Worm (Caenorhabditis elegans): ENCODE results near the gene slrp-1.
A peak's percentile ranks its signal among the peaks of the same experiment; 100 is the strongest.

The slrp-1 gene

ce11 chrV:13536058-13536579 is 29.5 kb upstream of the slrp-1 start, which contains the start of gene frpr-5:
Gene frpr-5 (minus strand): TSS chrV:13536108.
- TF ChIP-seq xbp-1 (tag; optimal IDR thresholded peaks at IDR 0.05) (no peak), sup-37 (GFP tag; optimal IDR thresholded peaks at IDR 0.05) (no peak), tbx-2 (tag; optimal IDR thresholded peaks at IDR 0.05) (peak; percentile 59), nhr-19 (GFP tag; conservative IDR thresholded peaks at IDR 0.05) (no peak), lin-14 (GFP tag; optimal IDR thresholded peaks at IDR 0.05) (peak; percentile 16)

DNA sequence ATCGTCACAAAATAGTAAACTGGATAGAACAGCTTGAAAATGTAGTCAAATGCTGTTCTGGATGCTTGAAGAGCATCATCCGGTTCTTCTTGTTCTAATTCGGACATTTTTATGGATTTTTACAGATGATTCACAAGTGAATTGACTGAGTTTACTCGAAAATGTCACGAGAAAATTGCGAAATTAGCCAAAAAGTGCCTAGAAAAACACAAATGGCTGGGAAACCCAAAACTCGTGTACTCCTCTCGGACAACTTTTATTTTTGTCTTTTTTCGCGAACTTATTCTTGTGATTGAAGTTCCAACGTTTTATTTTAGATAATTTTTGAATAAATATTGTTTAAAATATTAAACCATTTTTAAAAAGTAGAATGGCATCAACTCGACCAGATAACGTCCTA is 14.1 kb upstream of the slrp-1 start, which contains the start of the genes C56A3.4 and C56A3.5:
TSS of gene C56A3.4 (minus strand) at position 154 of the 400 bp plus-strand sequence.
TSS of gene C56A3.5 (plus strand) at position 367 of the 400 bp plus-strand sequence.
- TF ChIP-seq mep-1 (tag; optimal IDR thresholded peaks at IDR 0.05) (peak; percentile 56), nhr-28 (tag; optimal IDR thresholded peaks at IDR 0.05) (no peak), sup-37 (GFP tag; optimal IDR thresholded peaks at IDR 0.05) (no peak), irx-1 (tag; optimal IDR thresholded peaks at IDR 0.05) (peak; percentile 80), grh-1 (GFP tag; IDR thresholded peaks at IDR 0.05) (no peak), dsc-1 (tag; optimal IDR thresholded peaks at IDR 0.05) (peak; percentile 55), unc-130 (tag; optimal IDR thresholded peaks at IDR 0.05) (no peak), swsn-7 (tag; optimal IDR thresholded peaks at IDR 0.05) (peak; percentile 50), unc-98 (GFP tag; IDR thresholded peaks at IDR 0.05) (peak; percentile 24; the same call in 1 of the 2 replicates), lin-13 (GFP tag; optimal IDR thresholded peaks at IDR 0.05) (peak; percentile 15), ets-5 (GFP tag; IDR thresholded peaks at IDR 0.05) (no peak), pqm-1 (tag; optimal IDR thresholded peaks at IDR 0.05) (no peak), egl-27 (tag; optimal IDR thresholded peaks at IDR 0.05) (no peak), lin-14 (GFP tag; optimal IDR thresholded peaks at IDR 0.05) (peak; percentile 70), aha-1 (tag; optimal IDR thresholded peaks at IDR 0.05) (no peak), tbx-2 (tag; optimal IDR thresholded peaks at IDR 0.05) (peak; percentile 62), nhr-71 (tag; optimal IDR thresholded peaks at IDR 0.05) (peak; percentile 74), unc-62 (GFP tag; optimal IDR thresholded peaks at IDR 0.05) (no peak), nhr-76 (tag; optimal IDR thresholded peaks at IDR 0.05) (no peak), unc-30 (tag; optimal IDR thresholded peaks at IDR 0.05) (no peak), snpc-4 (tag; optimal IDR thresholded peaks at IDR 0.05) (peak; percentile 49), hlh-4 (tag; optimal IDR thresholded peaks at IDR 0.05) (no peak), jun-1 (tag; optimal IDR thresholded peaks at IDR 0.05) (peak; percentile 27), ceh-63 (GFP tag; optimal IDR thresholded peaks at IDR 0.05) (no peak), nhr-12 (tag; optimal IDR thresholded peaks at IDR 0.05) (no peak), nhr-77 (tag; optimal IDR thresholded peaks at IDR 0.05) (no peak), zip-4 (GFP tag; optimal IDR thresholded peaks at IDR 0.05) (peak; percentile 82), ceh-8 (GFP tag; optimal IDR thresholded peaks at IDR 0.05) (peak; percentile 20), zag-1 (tag; optimal IDR thresholded peaks at IDR 0.05) (no peak), rnt-1 (tag; optimal IDR thresholded peaks at IDR 0.05) (peak; percentile 94), ztf-11 (tag; optimal IDR thresholded peaks at IDR 0.05) (peak in 1 of 2 experiments; percentile 72), egl-13 (tag; optimal IDR thresholded peaks at IDR 0.05) (peak; percentile 59), snu-23 (GFP tag; optimal IDR thresholded peaks at IDR 0.05) (peak; percentile 62), C34B4.2 (tag; optimal IDR thresholded peaks at IDR 0.05) (no peak), dpl-1 (GFP tag; optimal IDR thresholded peaks at IDR 0.05) (peak; percentile 61 to 83 (median 77)), fkh-8 (tag; optimal IDR thresholded peaks at IDR 0.05) (peak; percentile 68), ceh-90 (tag; optimal IDR thresholded peaks at IDR 0.05) (peak; percentile 87), efl-3 (GFP tag; optimal IDR thresholded peaks at IDR 0.05) (no peak), hpl-2 (GFP tag; optimal IDR thresholded peaks at IDR 0.05) (no peak), blmp-1 (tag; optimal IDR thresholded peaks at IDR 0.05) (peak; percentile 20), nhr-47 (tag; optimal IDR thresholded peaks at IDR 0.05) (peak; percentile 73), skn-1 (tag; optimal IDR thresholded peaks at IDR 0.05) (peak; percentile 62), nhr-85 (tag) (peak; percentile 79), nhr-19 (GFP tag; conservative IDR thresholded peaks at IDR 0.05) (peak; percentile 65), nhr-84 (tag; optimal IDR thresholded peaks at IDR 0.05) (no peak), nhr-237 (tag; optimal IDR thresholded peaks at IDR 0.05) (no peak), nhr-20 (tag; optimal IDR thresholded peaks at IDR 0.05) (peak; percentile 58), fkh-4 (tag; optimal IDR thresholded peaks at IDR 0.05; ENCODE audit: borderline replicate concordance) (peak; percentile 67), F16B12.6 (tag; optimal IDR thresholded peaks at IDR 0.05) (peak; percentile 17), fos-1 (tag; optimal IDR thresholded peaks at IDR 0.05) (peak; percentile 8)
